Fruit fly (Drosophila melanogaster): ENCODE data around the gene CG12692.

The CG12692 gene

dm6 chrX:4262661-4263060 is 39.5 kb downstream of the CG12692 start (continued):
- TF ChIP-seq Trl (optimal IDR thresholded peaks at IDR 0.05) (no peak), Trl (GFP tag; optimal IDR thresholded peaks at IDR 0.05) (peak; percentile 28), CG11247 (GFP tag; IDR thresholded peaks at IDR 0.05) (no peak), CG1024 (GFP tag; IDR thresholded peaks at IDR 0.05) (no peak), bsh (GFP tag; optimal IDR thresholded peaks at IDR 0.05) (peak in 1 of 2 experiments; percentile 55), CG12219 (GFP tag; optimal IDR thresholded peaks at IDR 0.05) (peak; percentile 43), grau (tag; optimal IDR thresholded peaks at IDR 0.05) (peak; percentile 64), CG11696 (GFP tag; IDR thresholded peaks at IDR 0.05) (no peak), CG8388 (GFP tag; optimal IDR thresholded peaks at IDR 0.05) (no peak), Optix (GFP tag; IDR thresholded peaks at IDR 0.05) (peak; percentile 22; the same call in 1 of the 3 replicates), psq (GFP tag; optimal IDR thresholded peaks at IDR 0.05) (no peak), ewg (GFP tag; optimal IDR thresholded peaks at IDR 0.05) (peak; percentile 20), tap (tag; optimal IDR thresholded peaks at IDR 0.05) (no peak), gcm (GFP tag; optimal IDR thresholded peaks at IDR 0.05) (no peak), CG3163 (GFP tag; optimal IDR thresholded peaks at IDR 0.05) (no peak), ems (GFP tag; optimal IDR thresholded peaks at IDR 0.05) (peak; percentile 6), jing (GFP tag; optimal IDR thresholded peaks at IDR 0.05) (peak; percentile 44), HmgZ (tag; optimal IDR thresholded peaks at IDR 0.05) (peak; percentile 37), CG4730 (GFP tag; IDR thresholded peaks at IDR 0.05) (0 out of 2 replicates have a peak, but pooled peaks have one; percentile 14), cas (GFP tag; IDR thresholded peaks at IDR 0.05) (no peak), BtbVII (GFP tag; optimal IDR thresholded peaks at IDR 0.05) (peak; percentile 27), CG18599 (GFP tag; optimal IDR thresholded peaks at IDR 0.05) (peak; percentile 81), CG14860 (GFP tag; IDR thresholded peaks at IDR 0.05; ENCODE audit: partially characterized antibody) (no peak), CG3847 (GFP tag; IDR thresholded peaks at IDR 0.05) (peak; percentile 46), gsb-n (tag; optimal IDR thresholded peaks at IDR 0.05) (peak; percentile 64), dmrt99B (tag; optimal IDR thresholded peaks at IDR 0.05) (peak; percentile 66), Abd-B (GFP tag; optimal IDR thresholded peaks at IDR 0.05) (peak; percentile 26), CG18764 (GFP tag; optimal IDR thresholded peaks at IDR 0.05) (no peak), Oli (tag; optimal IDR thresholded peaks at IDR 0.05) (peak; percentile 52), CG8281 (tag; optimal IDR thresholded peaks at IDR 0.05) (no peak), CG4404 (GFP tag; IDR thresholded peaks at IDR 0.05) (0 out of 2 replicates have a peak, but pooled peaks have one; percentile 18), CG4854 (GFP tag; optimal IDR thresholded peaks at IDR 0.05) (no peak), seq (GFP tag; IDR thresholded peaks at IDR 0.05) (no peak), pan (optimal IDR thresholded peaks at IDR 0.05) (no peak), pan (GFP tag; optimal IDR thresholded peaks at IDR 0.05 in 1 of 2, IDR thresholded peaks at IDR 0.05 in 1 of 2) (peak in 1 of 2 experiments; percentile 30), Elba2 (GFP tag; optimal IDR thresholded peaks at IDR 0.05) (no peak), fd102C (GFP tag; optimal IDR thresholded peaks at IDR 0.05) (no peak), CHES-1-like (GFP tag; optimal IDR thresholded peaks at IDR 0.05) (peak; percentile 31), toy (GFP tag; IDR thresholded peaks at IDR 0.05) (no peak), CG11695 (GFP tag; IDR thresholded peaks at IDR 0.05) (no peak), ftz-f1 (GFP tag; optimal IDR thresholded peaks at IDR 0.05) (no peak), Xbp1 (GFP tag; optimal IDR thresholded peaks at IDR 0.05) (peak; percentile 56), Atf6 (GFP tag; IDR thresholded peaks at IDR 0.05) (0 out of 2 replicates have a peak, but pooled peaks have one; percentile 41), chinmo (GFP tag; IDR thresholded peaks at IDR 0.05; ENCODE audit: partially characterized antibody) (no peak), CG7963 (GFP tag; IDR thresholded peaks at IDR 0.05; ENCODE audit: partially characterized antibody) (no peak), pfk (GFP tag; optimal IDR thresholded peaks at IDR 0.05) (no peak), sens-2 (GFP tag; IDR thresholded peaks at IDR 0.05) (no peak), chn (GFP tag; optimal IDR thresholded peaks at IDR 0.05) (peak; percentile 9), Hsf (GFP tag; optimal IDR thresholded peaks at IDR 0.05) (peak; percentile 38), ato (GFP tag; IDR thresholded peaks at IDR 0.05; ENCODE audit: partially characterized antibody) (no peak), Nf-YC (tag; optimal IDR thresholded peaks at IDR 0.05) (no peak)
